Worm (Caenorhabditis elegans) whole organism, L2 larva: Measurements from ENCODE around the gene ckb-1.
"Not testable (repeated sequence)": the region's sequence is repeated elsewhere in the genome, so short reads cannot be mapped to it uniquely, and the experiment has no call there.

Source experiments
- C34F6.9 ChIP-seq: fragments of 150-350 bp; optimal IDR thresholded peaks from 2 replicates; lab custom pipeline; 2014; ENCODE audit warnings: missing biosample characterization, missing genetic modification characterization
- F13H6.1 ChIP-seq: sonication (generic microtip); optimal IDR thresholded peaks from 2 replicates; lab custom pipeline; 2016; ENCODE audit warnings: missing genetic modification characterization, missing compliant biosample characterization
- Y55F3AM.14 ChIP-seq: fragments of 200-800 bp; sonication (Bioruptor generic); optimal IDR thresholded peaks from 2 replicates; lab custom pipeline; 2018; ENCODE audit warnings: mild to moderate bottlenecking, missing genetic modification characterization, missing compliant biosample characterization
- alr-1 ChIP-seq: fragments of 150-350 bp; optimal IDR thresholded peaks from 2 replicates; lab custom pipeline; 2014; ENCODE audit warnings: missing biosample characterization, missing genetic modification characterization
- ama-1 ChIP-seq: fragments of 150-350 bp; optimal IDR thresholded peaks from 2 replicates; lab custom pipeline; 2018; ENCODE audit warnings: inconsistent platforms
- blmp-1 ChIP-seq: sonication (generic microtip); optimal IDR thresholded peaks from 2 replicates; lab custom pipeline; 2017; ENCODE audit warnings: missing genetic modification characterization, mild to moderate bottlenecking, missing compliant biosample characterization, antibody characterized with exemption, moderate library complexity; ENCODE audit not compliant: insufficient read depth
- ceh-16 ChIP-seq: fragments of 150-350 bp; optimal IDR thresholded peaks from 2 replicates; lab custom pipeline; 2014; ENCODE audit warnings: missing biosample characterization, missing genetic modification characterization
- crh-2 ChIP-seq: sonication (generic microtip); optimal IDR thresholded peaks from 2 replicates; lab custom pipeline; 2017; ENCODE audit warnings: missing biosample characterization, missing genetic modification characterization
- dmd-4 ChIP-seq: sonication (generic microtip); optimal IDR thresholded peaks from 2 replicates; lab custom pipeline; 2017; ENCODE audit warnings: missing biosample characterization, missing genetic modification characterization
- elt-1 ChIP-seq: fragments of 150-350 bp; optimal IDR thresholded peaks from 2 replicates; lab custom pipeline; 2014; ENCODE audit warnings: missing biosample characterization, missing genetic modification characterization
- elt-3 ChIP-seq: sonication (generic microtip); optimal IDR thresholded peaks from 2 replicates; lab custom pipeline; 2017; ENCODE audit warnings: missing biosample characterization, missing genetic modification characterization
- fos-1 ChIP-seq: fragments of 150-350 bp; optimal IDR thresholded peaks from 2 replicates; lab custom pipeline; 2014; ENCODE audit warnings: missing biosample characterization, missing genetic modification characterization
- gmeb-1 ChIP-seq: fragments of 150-350 bp; optimal IDR thresholded peaks from 2 replicates; lab custom pipeline; 2014; ENCODE audit warnings: missing biosample characterization, missing genetic modification characterization
- lin-13 ChIP-seq: fragments of 150-350 bp; optimal IDR thresholded peaks from 2 replicates; lab custom pipeline; 2014; ENCODE audit warnings: missing biosample characterization, missing genetic modification reagents, missing genetic modification characterization
- lin-39 ChIP-seq: fragments of 150-350 bp; optimal IDR thresholded peaks from 2 replicates; lab custom pipeline; 2014; ENCODE audit warnings: missing biosample characterization, missing genetic modification reagents, missing genetic modification characterization
- lsy-2 ChIP-seq, 2 experiments: fragments of 150-350 bp in 1 of 2; sonication (generic microtip) in 1 of 2; optimal IDR thresholded peaks; 2 replicates each; lab custom pipeline; 2014 to 2017; ENCODE audit warnings: missing biosample characterization in 2 of 2, missing genetic modification characterization in 2 of 2
- mab-5 ChIP-seq: fragments of 150-350 bp; optimal IDR thresholded peaks from 2 replicates; lab custom pipeline; 2014; ENCODE audit warnings: missing biosample characterization, missing genetic modification characterization
- mbf-1 ChIP-seq: sonication (generic microtip); optimal IDR thresholded peaks from 2 replicates; lab custom pipeline; 2017; ENCODE audit warnings: missing biosample characterization, missing genetic modification characterization
- nhr-10 ChIP-seq: sonication (generic microtip); optimal IDR thresholded peaks from 2 replicates; lab custom pipeline; 2017; ENCODE audit warnings: missing biosample characterization, missing genetic modification characterization
- nhr-11 ChIP-seq: fragments of 150-350 bp; optimal IDR thresholded peaks from 2 replicates; lab custom pipeline; 2014; ENCODE audit warnings: missing biosample characterization, missing genetic modification characterization
- nhr-12 ChIP-seq: fragments of 150-350 bp; optimal IDR thresholded peaks from 2 replicates; lab custom pipeline; 2014; ENCODE audit warnings: missing biosample characterization, missing genetic modification characterization
- nhr-129 ChIP-seq: fragments of 150-350 bp; optimal IDR thresholded peaks from 2 replicates; lab custom pipeline; 2014; ENCODE audit warnings: missing biosample characterization, missing genetic modification characterization
- nhr-21 ChIP-seq: fragments of 150-350 bp; optimal IDR thresholded peaks from 2 replicates; lab custom pipeline; 2014; ENCODE audit warnings: missing biosample characterization, missing genetic modification characterization
- nhr-23 ChIP-seq: fragments of 150-350 bp; optimal IDR thresholded peaks from 2 replicates; lab custom pipeline; 2014; ENCODE audit warnings: missing biosample characterization, missing genetic modification reagents, missing genetic modification characterization
- nhr-237 ChIP-seq: fragments of 150-350 bp; optimal IDR thresholded peaks from 2 replicates; lab custom pipeline; 2014; ENCODE audit warnings: missing biosample characterization, missing genetic modification characterization
- nhr-25 ChIP-seq: fragments of 150-350 bp; sonication (generic microtip); optimal IDR thresholded peaks from 3 replicates; lab custom pipeline; 2014; ENCODE audit warnings: missing biosample characterization, missing genetic modification characterization
- nhr-6 ChIP-seq: fragments of 150-350 bp; optimal IDR thresholded peaks from 2 replicates; lab custom pipeline; 2014; ENCODE audit warnings: missing biosample characterization, missing genetic modification characterization
- nhr-77 ChIP-seq: fragments of 150-350 bp; optimal IDR thresholded peaks from 2 replicates; lab custom pipeline; 2014; ENCODE audit warnings: missing biosample characterization, missing genetic modification characterization
- peb-1 ChIP-seq: fragments of 150-350 bp; optimal IDR thresholded peaks from 2 replicates; lab custom pipeline; 2014; ENCODE audit warnings: missing biosample characterization, missing genetic modification characterization
- sem-4 ChIP-seq: fragments of 150-350 bp; optimal IDR thresholded peaks from 2 replicates; lab custom pipeline; 2014; ENCODE audit warnings: missing biosample characterization, missing genetic modification reagents, missing genetic modification characterization
- sma-3 ChIP-seq: sonication (generic microtip); optimal IDR thresholded peaks from 2 replicates; lab custom pipeline; 2016; ENCODE audit warnings: missing genetic modification reagents, missing genetic modification characterization, missing compliant biosample characterization
- sma-9 ChIP-seq, 2 experiments: fragments of 150-350 bp in 1 of 2; sonication (generic microtip) in 1 of 2; optimal IDR thresholded peaks; 2 replicates each; lab custom pipeline; 2014 to 2016; ENCODE audit warnings: missing genetic modification characterization in 2 of 2, mild to moderate bottlenecking in 1 of 2, missing biosample characterization in 1 of 2, missing compliant biosample characterization in 1 of 2, missing genetic modification reagents in 1 of 2, moderate library complexity in 1 of 2
- unc-39 ChIP-seq: fragments of 150-350 bp; optimal IDR thresholded peaks from 2 replicates; lab custom pipeline; 2014; ENCODE audit warnings: missing biosample characterization, missing genetic modification characterization
- unc-55 ChIP-seq: fragments of 150-350 bp; sonication (generic microtip); optimal IDR thresholded peaks from 3 replicates; lab custom pipeline; 2014; ENCODE audit warnings: missing biosample characterization, missing genetic modification reagents, missing genetic modification characterization
- zag-1 ChIP-seq: fragments of 150-350 bp; optimal IDR thresholded peaks from 2 replicates; lab custom pipeline; 2014; ENCODE audit warnings: missing biosample characterization, missing genetic modification characterization
- ztf-11 ChIP-seq: sonication (generic microtip); optimal IDR thresholded peaks from 2 replicates; lab custom pipeline; 2017; ENCODE audit warnings: missing biosample characterization, missing genetic modification characterization
- ztf-4 ChIP-seq: fragments of 150-350 bp; optimal IDR thresholded peaks from 2 replicates; lab custom pipeline; 2014; ENCODE audit warnings: missing biosample characterization, missing genetic modification characterization

The ckb-1 gene

DNA sequence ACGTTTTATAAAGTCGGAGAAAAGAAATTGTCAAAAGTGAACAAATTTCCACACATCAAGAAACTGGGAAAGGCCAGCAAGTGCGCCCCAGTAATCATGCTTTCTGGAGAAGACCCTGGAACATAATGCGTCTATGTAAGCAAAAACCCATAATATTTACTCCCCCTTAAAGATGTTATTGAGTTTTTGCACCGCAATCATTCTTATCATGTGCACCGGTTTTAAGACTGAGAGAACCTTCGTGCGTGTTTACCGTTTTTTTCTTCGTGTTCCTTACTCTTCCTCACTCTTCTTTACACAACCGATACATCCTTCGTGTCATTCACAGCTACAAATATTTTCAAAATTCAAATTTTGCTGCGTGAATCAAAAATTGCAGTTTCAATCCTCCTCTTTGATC is 7.8 kb downstream of the ckb-1 start:
- TF ChIP-seq peb-1 (tag; lab: Kevin White, UChicago) (no peak), ztf-4 (tag; lab: Kevin White, UChicago) (no peak), lin-39 (no peak), alr-1 (tag; lab: Kevin White, UChicago) (no peak), blmp-1 (tag; lab: Kevin White, UChicago) (no peak), dmd-4 (tag; lab: Kevin White, UChicago) (no peak), crh-2 (tag; lab: Kevin White, UChicago) (no peak), gmeb-1 (no peak), ama-1 (lab: Kevin White, UChicago) (no peak), sma-3 (GFP tag; lab: Kevin White, UChicago) (no peak), F13H6.1 (tag; lab: Kevin White, UChicago) (no peak), elt-3 (tag; lab: Kevin White, UChicago) (no peak), nhr-237 (tag; lab: Kevin White, UChicago) (no peak), mab-5 (tag; lab: Kevin White, UChicago) (no peak), C34F6.9 (tag; lab: Kevin White, UChicago) (no peak), nhr-23 (tag; lab: Kevin White, UChicago) (no peak)

DNA sequence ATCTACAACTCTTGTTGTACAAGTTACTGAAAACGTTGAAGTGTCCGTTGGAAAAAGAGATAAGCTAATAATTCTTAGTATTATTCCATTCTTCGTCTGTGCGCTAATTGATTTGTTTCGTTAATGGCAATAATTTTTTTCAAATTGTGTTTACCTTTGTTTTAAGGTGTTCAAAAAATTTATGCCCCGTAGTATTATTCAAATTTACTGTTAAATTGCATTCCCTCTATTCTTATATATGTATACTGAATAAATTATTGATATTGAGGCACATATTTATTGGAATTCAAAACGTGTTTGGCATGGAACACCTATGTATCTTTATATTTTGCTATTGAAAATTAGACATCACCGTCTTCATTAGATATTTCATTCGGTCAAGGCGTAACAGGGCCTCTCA is 9.8 kb downstream of the ckb-1 start, which contains the start of gene pals-26:
Gene pals-26, plus strand, starts transcription at position 301 of the 400 bp plus-strand sequence.
- TF ChIP-seq C34F6.9 (tag; lab: Kevin White, UChicago) (no peak), nhr-12 (tag; lab: Kevin White, UChicago) (no peak), peb-1 (tag; lab: Kevin White, UChicago) (no peak), ztf-11 (tag; lab: Kevin White, UChicago) (no peak), fos-1 (tag; lab: Kevin White, UChicago) (no peak), nhr-11 (tag; lab: Kevin White, UChicago) (no peak), zag-1 (tag; lab: Kevin White, UChicago) (no peak), lin-13 (GFP tag; lab: Kevin White, UChicago) (no peak), nhr-10 (tag; lab: Kevin White, UChicago) (no peak)

DNA sequence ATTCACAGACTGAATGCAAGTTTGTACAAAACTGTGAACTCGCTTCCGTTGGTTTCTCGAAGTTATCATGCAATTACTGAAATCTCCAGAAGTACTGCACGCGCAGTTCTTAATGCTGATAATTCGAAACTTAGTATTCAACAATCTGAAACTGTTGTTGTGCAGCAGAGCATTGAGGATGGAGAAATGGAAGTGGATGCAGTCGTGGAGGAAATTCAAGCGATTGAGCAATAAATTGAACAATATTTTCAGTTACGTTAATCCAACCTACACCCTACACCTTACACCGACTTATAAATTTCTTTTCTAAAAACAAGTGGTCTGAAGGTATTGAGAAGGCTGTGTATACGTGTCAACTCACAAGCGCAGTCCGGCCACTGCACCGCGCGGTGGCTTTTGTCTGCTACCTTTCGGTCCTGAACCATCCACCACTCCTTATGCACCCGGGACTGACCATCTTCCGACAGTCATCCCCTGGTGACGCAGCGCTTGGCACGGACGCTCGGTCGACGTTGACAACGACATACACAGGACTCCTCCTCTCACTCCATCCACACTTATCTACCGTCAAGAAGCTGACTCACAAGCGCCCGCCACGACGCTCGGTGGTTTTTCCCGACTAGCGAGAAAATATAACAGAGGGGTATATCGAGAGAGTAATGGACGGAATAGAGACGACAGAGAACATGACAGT is 13.7 kb downstream of the ckb-1 start:
- TF ChIP-seq lsy-2 (tag; optimal IDR thresholded peaks at IDR 0.05; lab: Kevin White, UChicago) (peak in 1 of 2 experiments; percentile 62), nhr-6 (tag; lab: Kevin White, UChicago) (peak; percentile 25), sma-3 (GFP tag; lab: Kevin White, UChicago) (peak; percentile 58), fos-1 (tag; lab: Kevin White, UChicago) (peak; percentile 62), nhr-25 (tag; lab: Kevin White, UChicago) (peak; percentile 47), gmeb-1 (peak; percentile 35), mbf-1 (peak; percentile 26), nhr-21 (peak; percentile 63), lin-13 (GFP tag; lab: Kevin White, UChicago) (peak; percentile 65), nhr-129 (peak; percentile 46), C34F6.9 (tag; lab: Kevin White, UChicago) (peak; percentile 20), sem-4 (peak; percentile 8), sma-9 (GFP tag; optimal IDR thresholded peaks at IDR 0.05; lab: Kevin White, UChicago) (peak; percentile 33), unc-55 (GFP tag; lab: Kevin White, UChicago) (peak; percentile 34), F13H6.1 (tag; lab: Kevin White, UChicago) (peak; percentile 53), crh-2 (tag; lab: Kevin White, UChicago) (peak; percentile 56), Y55F3AM.14 (GFP tag; lab: Kevin White, UChicago) (peak; percentile 32), ceh-16 (tag; lab: Kevin White, UChicago) (peak; percentile 9)
- TF ChIP-seq sma-9 (tag; optimal IDR thresholded peaks at IDR 0.05; lab: Kevin White, UChicago) = not testable (repeated sequence)

DNA sequence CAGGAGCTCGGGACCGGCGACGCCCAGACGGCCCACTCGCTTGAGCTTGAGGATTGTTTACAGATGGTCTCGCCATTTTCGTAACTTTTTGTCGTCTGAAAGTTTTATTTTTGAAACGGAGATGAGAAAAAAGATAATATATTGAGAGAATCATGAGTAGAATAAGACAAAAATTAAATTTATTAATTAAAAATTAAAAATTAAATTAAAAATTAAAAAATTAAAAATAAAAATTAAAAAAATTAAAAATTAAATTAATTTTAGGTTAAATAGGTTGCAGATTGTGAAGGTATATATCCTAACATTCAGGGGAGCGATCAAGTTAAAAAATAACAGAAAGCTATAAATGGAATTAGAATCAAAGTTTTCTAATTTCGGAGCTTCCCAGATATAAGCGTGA is 14.6 kb downstream of the ckb-1 start, which contains the start of gene B0284.3:
Gene B0284.3, minus strand, starts transcription at position 101 of the 400 bp plus-strand sequence.
- no peak for TF ChIP-seq nhr-23 (tag; lab: Kevin White, UChicago)
- TF ChIP-seq sma-9 (GFP tag; optimal IDR thresholded peaks at IDR 0.05; lab: Kevin White, UChicago) = no peak
- no peak for TF ChIP-seq sma-9 (tag; optimal IDR thresholded peaks at IDR 0.05; lab: Kevin White, UChicago)
- no peak for TF ChIP-seq elt-1 (tag; lab: Kevin White, UChicago)
- TF ChIP-seq nhr-77 (tag; lab: Kevin White, UChicago) = no peak
- no peak for TF ChIP-seq mab-5 (tag; lab: Kevin White, UChicago)
- no peak for TF ChIP-seq ztf-4 (tag; lab: Kevin White, UChicago)
- no peak for TF ChIP-seq unc-39 (tag; lab: Kevin White, UChicago)
- no peak for TF ChIP-seq zag-1 (tag; lab: Kevin White, UChicago)
- no peak for TF ChIP-seq lin-39
- TF ChIP-seq nhr-21 = no peak
- no peak for TF ChIP-seq ama-1 (lab: Kevin White, UChicago)
- TF ChIP-seq C34F6.9 (tag; lab: Kevin White, UChicago) = no peak
